5 worm cellular contexts compared by ENCODE assay signal in genomic region chrIII:3994457-3994856, ce11.
TF ChIP-seq lines count a peak whose summit lies in the region.

No protein-coding gene starts in this region.

TF ChIP-seq in whole organism, L1 larva, 84 proteins besides CTCF, POLR2A, EP300 and RAD21:
- TF ChIP-seq sox-4 (tag; optimal IDR thresholded peaks at IDR 0.05; lab: Kevin White, UChicago) (no peak), mep-1 (tag; optimal IDR thresholded peaks at IDR 0.05; lab: Kevin White, UChicago) (no peak), lin-13 (GFP tag; optimal IDR thresholded peaks at IDR 0.05; lab: Kevin White, UChicago) (no peak), lsy-2 (tag; optimal IDR thresholded peaks at IDR 0.05; lab: Kevin White, UChicago) (peak in 1 of 2 experiments; percentile 45), lin-39 (tag; optimal IDR thresholded peaks at IDR 0.05; lab: Kevin White, UChicago) (peak; percentile 22), egl-13 (tag; optimal IDR thresholded peaks at IDR 0.05; lab: Kevin White, UChicago) (no peak), alr-1 (tag; optimal IDR thresholded peaks at IDR 0.05; lab: Kevin White, UChicago; ENCODE audit: borderline replicate concordance) (no peak), zip-4 (GFP tag; optimal IDR thresholded peaks at IDR 0.05; lab: Kevin White, UChicago) (no peak), nhr-71 (tag; optimal IDR thresholded peaks at IDR 0.05; lab: Kevin White, UChicago) (peak; percentile 43), unc-62 (GFP tag; optimal IDR thresholded peaks at IDR 0.05; lab: Kevin White, UChicago) (no peak), unc-98 (GFP tag; IDR thresholded peaks at IDR 0.05; lab: Robert Waterston, UW) (no peak), nhr-76 (tag; optimal IDR thresholded peaks at IDR 0.05; lab: Kevin White, UChicago) (no peak), lir-3 (tag; optimal IDR thresholded peaks at IDR 0.05; lab: Kevin White, UChicago; ENCODE audit: poor library complexity) (no peak), snu-23 (GFP tag; optimal IDR thresholded peaks at IDR 0.05; lab: Kevin White, UChicago) (no peak), egl-27 (tag; optimal IDR thresholded peaks at IDR 0.05; lab: Kevin White, UChicago) (no peak), nhr-84 (tag; optimal IDR thresholded peaks at IDR 0.05; lab: Kevin White, UChicago) (no peak), rnt-1 (tag; optimal IDR thresholded peaks at IDR 0.05; lab: Kevin White, UChicago) (peak; percentile 41), nhr-237 (tag; optimal IDR thresholded peaks at IDR 0.05; lab: Kevin White, UChicago) (no peak), lin-14 (GFP tag; optimal IDR thresholded peaks at IDR 0.05; lab: Kevin White, UChicago) (peak; percentile 55)

TF ChIP-seq in whole organism, L2 larva, 48 proteins besides CTCF, POLR2A, EP300 and RAD21:
- peak; percentile 37 for TF ChIP-seq nhr-129 (tag; optimal IDR thresholded peaks at IDR 0.05; lab: Kevin White, UChicago)
- TF ChIP-seq nhr-23 (tag; optimal IDR thresholded peaks at IDR 0.05; lab: Kevin White, UChicago) = no peak
- TF ChIP-seq sma-9 (GFP tag; optimal IDR thresholded peaks at IDR 0.05; lab: Kevin White, UChicago) = peak; percentile 4
- TF ChIP-seq sma-9 (tag; optimal IDR thresholded peaks at IDR 0.05; lab: Kevin White, UChicago) = no peak

TF ChIP-seq in whole organism, L3 larva, 47 proteins besides CTCF, POLR2A, EP300 and RAD21:
- no peak for TF ChIP-seq ztf-11 (tag; optimal IDR thresholded peaks at IDR 0.05; lab: Kevin White, UChicago)
- no peak for TF ChIP-seq pqm-1 (tag; optimal IDR thresholded peaks at IDR 0.05; lab: Kevin White, UChicago)
- no peak for TF ChIP-seq snpc-4 (tag; optimal IDR thresholded peaks at IDR 0.05; lab: Kevin White, UChicago)
- TF ChIP-seq nhr-12 (tag; optimal IDR thresholded peaks at IDR 0.05; lab: Kevin White, UChicago) = no peak
- peak; percentile 29 for TF ChIP-seq egl-5 (tag; optimal IDR thresholded peaks at IDR 0.05; lab: Kevin White, UChicago)
- TF ChIP-seq nhr-237 (tag; optimal IDR thresholded peaks at IDR 0.05; lab: Kevin White, UChicago) = no peak

TF ChIP-seq in whole organism, late embryonic, 69 proteins besides CTCF, POLR2A, EP300 and RAD21:
- TF ChIP-seq dmd-4 (tag; optimal IDR thresholded peaks at IDR 0.05; lab: Kevin White, UChicago; ENCODE audit: borderline replicate concordance) (no peak), unc-55 (GFP tag; optimal IDR thresholded peaks at IDR 0.05; lab: Kevin White, UChicago) (peak; percentile 2), ceh-18 (tag; optimal IDR thresholded peaks at IDR 0.05; lab: Kevin White, UChicago) (peak; percentile 28), che-1 (tag; optimal IDR thresholded peaks at IDR 0.05; lab: Kevin White, UChicago) (no peak), ceh-34 (tag; optimal IDR thresholded peaks at IDR 0.05; lab: Kevin White, UChicago) (no peak), npax-4 (tag; optimal IDR thresholded peaks at IDR 0.05; lab: Kevin White, UChicago) (no peak)

TF ChIP-seq in whole organism, mixed stage, embryonic, 35 proteins besides CTCF, POLR2A, EP300 and RAD21:
- TF ChIP-seq unc-62 (GFP tag; optimal IDR thresholded peaks at IDR 0.05; lab: Kevin White, UChicago) = peak; percentile 4
- no peak for TF ChIP-seq cnd-1 (tag; optimal IDR thresholded peaks at IDR 0.05; lab: Kevin White, UChicago)
- no peak for TF ChIP-seq mab-5 (tag; optimal IDR thresholded peaks at IDR 0.05; lab: Kevin White, UChicago)
- no peak for TF ChIP-seq ztf-11 (tag; optimal IDR thresholded peaks at IDR 0.05; lab: Kevin White, UChicago)
- no peak for TF ChIP-seq nhr-2 (tag; optimal IDR thresholded peaks at IDR 0.05; lab: Kevin White, UChicago)
TF ChIP-seq in whole organism, mixed stage, embryonic: peak in this region for 1.

Comparison
In these comparisons a context has a peak if more than half of its experiments do, and no peak if none do; other contexts are left out.
1. Of the 10 proteins assayed by ChIP-seq in both whole organism, L1 larva and whole organism, late embryonic: peak only in whole organism, L1 larva: rnt-1; only in whole organism, late embryonic: none; in both: none; in neither: 9.